Worm (Caenorhabditis elegans): ENCODE measurements around the gene his-74.

DNA sequence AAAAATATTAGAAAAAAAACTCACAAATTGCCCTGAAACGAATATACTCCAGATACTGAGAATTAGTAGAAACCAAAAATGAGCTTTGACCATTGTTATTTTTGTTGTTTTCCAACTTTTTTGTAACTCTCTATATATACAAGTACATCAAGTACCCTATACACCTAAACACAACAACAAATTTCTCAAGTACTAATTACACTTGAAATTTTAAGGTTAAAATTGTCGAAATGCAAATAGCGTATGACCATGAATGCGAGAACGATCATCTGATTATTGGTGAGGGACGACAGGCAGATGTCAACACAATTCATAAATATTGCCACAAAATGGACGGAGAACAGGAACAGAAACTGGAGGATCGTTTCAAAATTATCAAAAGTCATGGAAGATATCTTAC, 35.8 kb downstream of the his-74 start, which contains the start of gene F56H9.9:
- TF ChIP-seq snpc-4 (tag; optimal IDR thresholded peaks at IDR 0.05) (no peak), unc-62 (GFP tag; optimal IDR thresholded peaks at IDR 0.05) (no peak), nhr-12 (tag; optimal IDR thresholded peaks at IDR 0.05) (no peak), hlh-1 (tag; optimal IDR thresholded peaks at IDR 0.05) (no peak), sptf-1 (tag; optimal IDR thresholded peaks at IDR 0.05) (no peak), zip-8 (tag; optimal IDR thresholded peaks at IDR 0.05) (no peak), ceh-43 (GFP tag; optimal IDR thresholded peaks at IDR 0.05) (no peak), unc-39 (tag; optimal IDR thresholded peaks at IDR 0.05) (no peak), lsy-2 (tag; optimal IDR thresholded peaks at IDR 0.05) (no peak), nhr-237 (tag; optimal IDR thresholded peaks at IDR 0.05) (no peak)
